Fruit fly (Drosophila melanogaster) whole organism, adult: ENCODE measurements around the gene ksr.
A peak's percentile ranks its signal among the peaks of the same experiment; 100 is the strongest.

Source experiments
- CG11617 ChIP-seq: fragments of 200-800 bp; sonication (Bioruptor generic); optimal IDR thresholded peaks from 2 replicates; lab custom pipeline; 2017; ENCODE audit warnings: mild to moderate bottlenecking, missing biosample characterization, missing genetic modification reagents, missing genetic modification characterization
- CG12768 ChIP-seq: fragments of 200-800 bp; sonication (Bioruptor generic); optimal IDR thresholded peaks from 2 replicates; lab custom pipeline; 2017; ENCODE audit warnings: missing biosample characterization, missing genetic modification characterization, mild to moderate bottlenecking, moderate library complexity, missing genetic modification reagents
- CG14711 ChIP-seq: fragments of 200-800 bp; sonication (Bioruptor generic); optimal IDR thresholded peaks from 2 replicates; lab custom pipeline; 2018; ENCODE audit warnings: missing biosample characterization, mild to moderate bottlenecking, missing genetic modification characterization, moderate library complexity
- CG1620 ChIP-seq: fragments of 200-800 bp; sonication (Bioruptor generic); optimal IDR thresholded peaks from 2 replicates; lab custom pipeline; 2016; ENCODE audit warnings: missing biosample characterization, missing genetic modification characterization
- CG33017 ChIP-seq: fragments of 200-800 bp; sonication (Bioruptor generic); optimal IDR thresholded peaks from 2 replicates; lab custom pipeline; 2018; ENCODE audit warnings: missing biosample characterization, mild to moderate bottlenecking, missing genetic modification characterization, moderate library complexity
- CG5204 ChIP-seq: fragments of 200-800 bp; sonication (Bioruptor generic); optimal IDR thresholded peaks from 2 replicates; lab custom pipeline; 2016; ENCODE audit warnings: missing biosample characterization, missing genetic modification characterization
- CG7045 ChIP-seq: fragments of 200-800 bp; sonication (Bioruptor generic); optimal IDR thresholded peaks from 2 replicates; lab custom pipeline; 2017; ENCODE audit warnings: missing biosample characterization, mild to moderate bottlenecking, missing genetic modification characterization
- CG7101 ChIP-seq: fragments of 200-800 bp; sonication (Bioruptor generic); optimal IDR thresholded peaks from 2 replicates; lab custom pipeline; 2018; ENCODE audit warnings: missing biosample characterization, mild to moderate bottlenecking, missing genetic modification characterization, moderate library complexity
- Clk ChIP-seq: fragments of 200-800 bp; sonication (Bioruptor generic); optimal IDR thresholded peaks from 2 replicates; lab custom pipeline; 2017; ENCODE audit warnings: missing biosample characterization, missing genetic modification characterization
- Crg-1 ChIP-seq: fragments of 200-800 bp; sonication (Bioruptor generic); optimal IDR thresholded peaks from 2 replicates; lab custom pipeline; 2016; ENCODE audit warnings: missing biosample characterization, missing genetic modification characterization
- Hr96 ChIP-seq: fragments of 200-800 bp; sonication (Bioruptor generic); optimal IDR thresholded peaks from 2 replicates; lab custom pipeline; 2016; ENCODE audit warnings: missing biosample characterization, missing genetic modification characterization
- Mnt ChIP-seq: fragments of 200-800 bp; sonication (Bioruptor generic); optimal IDR thresholded peaks from 2 replicates; lab custom pipeline; 2016; ENCODE audit warnings: missing biosample characterization, mild to moderate bottlenecking, missing genetic modification characterization
- bab1 ChIP-seq: fragments of 200-800 bp; sonication (Bioruptor generic); optimal IDR thresholded peaks from 3 replicates; lab custom pipeline; 2019; ENCODE audit warnings: missing biosample characterization, mild to moderate bottlenecking, missing genetic modification characterization, moderate library complexity
- cic ChIP-seq: fragments of 200-800 bp; sonication (Bioruptor generic); optimal IDR thresholded peaks from 2 replicates; lab custom pipeline; 2017; ENCODE audit warnings: missing biosample characterization, mild to moderate bottlenecking, missing genetic modification characterization, moderate library complexity
- cnc ChIP-seq, 2 experiments: fragments of >200 bp; optimal IDR thresholded peaks; 2 replicates each; lab custom pipeline; 2017
- kay ChIP-seq: fragments of 200-800 bp; sonication (Bioruptor generic); peaks from one replicate; lab custom pipeline; 2016; ENCODE audit warnings: missing biosample characterization, missing genetic modification characterization, borderline replicate concordance
- ovo ChIP-seq: fragments of 200-800 bp; sonication (Bioruptor generic); optimal IDR thresholded peaks from 2 replicates; lab custom pipeline; 2016; ENCODE audit warnings: missing biosample characterization, missing genetic modification characterization
- pad ChIP-seq: fragments of 200-800 bp; sonication (Bioruptor generic); optimal IDR thresholded peaks from 3 replicates; lab custom pipeline; 2017; ENCODE audit warnings: missing biosample characterization, missing genetic modification characterization, mild to moderate bottlenecking, moderate library complexity, missing genetic modification reagents
- tj ChIP-seq: fragments of 200-800 bp; sonication (Bioruptor generic); optimal IDR thresholded peaks from 3 replicates; lab custom pipeline; 2017; ENCODE audit warnings: missing biosample characterization, mild to moderate bottlenecking, missing genetic modification characterization, moderate library complexity
- toe ChIP-seq: fragments of 200-800 bp; sonication (Bioruptor generic); optimal IDR thresholded peaks from 2 replicates; lab custom pipeline; 2016; ENCODE audit warnings: missing biosample characterization, missing genetic modification characterization

ksr gene

dm6 chr3R:5483488-5484109, at the start of gene ksr:
TSS of gene ksr (minus strand) at chr3R:5483906.
- peak; percentile 31 for TF ChIP-seq bab1 (GFP tag; lab: Kevin White, UChicago)
- peak; percentile 36 for TF ChIP-seq CG14711 (tag; lab: Kevin White, UChicago)
- TF ChIP-seq ovo: no peak
- TF ChIP-seq CG7101 (tag; lab: Kevin White, UChicago): peak; percentile 70
- TF ChIP-seq CG7045 (GFP tag; lab: Kevin White, UChicago): no peak
- TF ChIP-seq kay (GFP tag; lab: Kevin White, UChicago): no peak
- TF ChIP-seq CG33017 (tag; lab: Kevin White, UChicago): peak; percentile 56
- TF ChIP-seq cnc (optimal IDR thresholded peaks at IDR 0.05; lab: Kevin White, UChicago): no peak
- no peak for TF ChIP-seq tj (GFP tag; lab: Kevin White, UChicago)

- TF ChIP-seq toe (GFP tag; lab: Kevin White, UChicago) (no peak), Crg-1 (GFP tag; lab: Kevin White, UChicago) (no peak), cnc (optimal IDR thresholded peaks at IDR 0.05; lab: Kevin White, UChicago) (no peak), Hr96 (GFP tag; lab: Kevin White, UChicago) (no peak), CG12768 (no peak), cic (GFP tag; lab: Kevin White, UChicago) (no peak), bab1 (GFP tag; lab: Kevin White, UChicago) (no peak), CG33017 (tag; lab: Kevin White, UChicago) (no peak), pad (no peak), CG14711 (tag; lab: Kevin White, UChicago) (no peak), kay (GFP tag; lab: Kevin White, UChicago) (no peak), Clk (GFP tag; lab: Kevin White, UChicago) (no peak), CG5204 (no peak), CG7101 (tag; lab: Kevin White, UChicago) (no peak), tj (GFP tag; lab: Kevin White, UChicago) (no peak), ovo (no peak)
Observed at dm6 chr3R:5527563-5527962, 43.9 kb upstream of the ksr start.

dm6 chr3R:5524804-5525203, 41.1 kb upstream of the ksr start:
- TF ChIP-seq cic (GFP tag; lab: Kevin White, UChicago) (no peak), CG1620 (no peak), CG7101 (tag; lab: Kevin White, UChicago) (no peak), Hr96 (GFP tag; lab: Kevin White, UChicago) (no peak), Mnt (GFP tag; lab: Kevin White, UChicago) (no peak), kay (GFP tag; lab: Kevin White, UChicago) (no peak), CG33017 (tag; lab: Kevin White, UChicago) (no peak), CG14711 (tag; lab: Kevin White, UChicago) (no peak), toe (GFP tag; lab: Kevin White, UChicago) (no peak)

- no peak for TF ChIP-seq toe (GFP tag; lab: Kevin White, UChicago)
- TF ChIP-seq tj (GFP tag; lab: Kevin White, UChicago): no peak
- no peak for TF ChIP-seq CG11617 (GFP tag; lab: Kevin White, UChicago)
- no peak for TF ChIP-seq CG5204
- peak; percentile 3 for TF ChIP-seq cic (GFP tag; lab: Kevin White, UChicago)
- TF ChIP-seq cnc (optimal IDR thresholded peaks at IDR 0.05; lab: Kevin White, UChicago): no peak
- TF ChIP-seq pad: no peak
Observed at dm6 chr3R:5523070-5523637, 39.4 kb upstream of the ksr start, which contains the start of the genes CG43845 and Nmdar1. TSS of gene CG43845 (minus strand) at chr3R:5523120. TSS of gene Nmdar1 (minus strand) at chr3R:5523328.

- TF ChIP-seq toe (GFP tag; lab: Kevin White, UChicago): no peak
- peak; percentile 51 for TF ChIP-seq CG12768
- TF ChIP-seq kay (GFP tag; lab: Kevin White, UChicago): peak; percentile 80
- TF ChIP-seq Hr96 (GFP tag; lab: Kevin White, UChicago): no peak
- TF ChIP-seq bab1 (GFP tag; lab: Kevin White, UChicago): peak; percentile 58
- no peak for TF ChIP-seq cnc (optimal IDR thresholded peaks at IDR 0.05; lab: Kevin White, UChicago)
- no peak for TF ChIP-seq CG11617 (GFP tag; lab: Kevin White, UChicago)
- TF ChIP-seq cic (GFP tag; lab: Kevin White, UChicago): no peak
Observed at dm6 chr3R:5520566-5520965, 36.9 kb upstream of the ksr start.

- TF ChIP-seq tj (GFP tag; lab: Kevin White, UChicago) (no peak), cic (GFP tag; lab: Kevin White, UChicago) (peak; percentile 25)
Observed at dm6 chr3R:5519789-5520188, 36.1 kb upstream of the ksr start.

- no peak for TF ChIP-seq cic (GFP tag; lab: Kevin White, UChicago)
- peak; percentile 35 for TF ChIP-seq tj (GFP tag; lab: Kevin White, UChicago)
- TF ChIP-seq bab1 (GFP tag; lab: Kevin White, UChicago): peak; percentile 6
- no peak for TF ChIP-seq Clk (GFP tag; lab: Kevin White, UChicago)
- TF ChIP-seq CG5204: no peak
- no peak for TF ChIP-seq toe (GFP tag; lab: Kevin White, UChicago)
Observed at dm6 chr3R:5518627-5519026, 34.9 kb upstream of the ksr start.
